Fruit fly (Drosophila melanogaster) whole organism, embryonic: Measurements from ENCODE around the gene Acp65Aa.

ENCODE experiments used
- Aef1 ChIP-seq: fragments of 200-800 bp; sonication (Bioruptor generic); IDR thresholded peaks from 3 replicates; pipeline ENCODE4 v1.3.6; 2022; ENCODE audit warnings: missing biosample characterization, missing genetic modification characterization
- Blimp-1 ChIP-seq: fragments of 200-800 bp; sonication (Bioruptor generic); optimal IDR thresholded peaks from 3 replicates; lab custom pipeline; 2018; ENCODE audit warnings: missing biosample characterization, missing genetic modification characterization, mild to moderate bottlenecking, moderate library complexity, missing genetic modification reagents
- BtbVII ChIP-seq: fragments of 200-800 bp; sonication (Bioruptor generic); optimal IDR thresholded peaks from 3 replicates; lab custom pipeline; 2017; ENCODE audit warnings: missing biosample characterization, mild to moderate bottlenecking, missing genetic modification characterization
- CG10267 ChIP-seq: fragments of 200-800 bp; sonication (Bioruptor generic); optimal IDR thresholded peaks from 2 replicates; lab custom pipeline; 2018; ENCODE audit warnings: missing biosample characterization, mild to moderate bottlenecking, missing genetic modification characterization, moderate library complexity
- CG10274 ChIP-seq: fragments of 200-800 bp; sonication (Bioruptor generic); optimal IDR thresholded peaks from 3 replicates; lab custom pipeline; 2017; ENCODE audit warnings: missing biosample characterization, mild to moderate bottlenecking, missing genetic modification characterization
- CG10431 ChIP-seq: fragments of 200-800 bp; sonication (Bioruptor generic); optimal IDR thresholded peaks from 3 replicates; lab custom pipeline; 2018; ENCODE audit warnings: missing biosample characterization, mild to moderate bottlenecking, missing genetic modification characterization
- CG12391 ChIP-seq: fragments of 200-800 bp; sonication (Bioruptor generic); optimal IDR thresholded peaks from 3 replicates; lab custom pipeline; 2018; ENCODE audit warnings: missing biosample characterization, mild to moderate bottlenecking, missing genetic modification characterization, moderate library complexity
- CG15696 ChIP-seq: fragments of 200-800 bp; sonication (Bioruptor generic); optimal IDR thresholded peaks from 2 replicates; lab custom pipeline; 2019; ENCODE audit warnings: missing biosample characterization, mild to moderate bottlenecking, missing genetic modification characterization, moderate library complexity
- CG17385 ChIP-seq: fragments of 200-800 bp; sonication (Bioruptor generic); optimal IDR thresholded peaks from 3 replicates; lab custom pipeline; 2018; ENCODE audit warnings: missing biosample characterization, mild to moderate bottlenecking, missing genetic modification characterization
- CG18011 ChIP-seq: fragments of 200-800 bp; sonication (Bioruptor generic); optimal IDR thresholded peaks from 2 replicates; lab custom pipeline; 2017; ENCODE audit warnings: missing biosample characterization, missing genetic modification characterization, mild to moderate bottlenecking, moderate library complexity, missing genotype
- CG30431 ChIP-seq: fragments of 200-800 bp; sonication (Bioruptor generic); optimal IDR thresholded peaks from 2 replicates; lab custom pipeline; 2017; ENCODE audit warnings: missing biosample characterization, missing genetic modification characterization
- CG32767 ChIP-seq: fragments of 200-800 bp; sonication (Bioruptor generic); IDR thresholded peaks from 2 replicates; pipeline ENCODE4 v1.3.6; 2022; ENCODE audit warnings: missing biosample characterization, missing genetic modification characterization
- CG33213 ChIP-seq: fragments of 200-800 bp; sonication (Bioruptor generic); optimal IDR thresholded peaks from 3 replicates; lab custom pipeline; 2016; ENCODE audit warnings: missing biosample characterization, missing genetic modification characterization
- CG3407 ChIP-seq: fragments of 200-800 bp; sonication (Bioruptor generic); optimal IDR thresholded peaks from 2 replicates; lab custom pipeline; 2018; ENCODE audit warnings: missing biosample characterization, mild to moderate bottlenecking, missing genetic modification characterization
- CG3726 ChIP-seq: fragments of 200-800 bp; sonication (Bioruptor generic); IDR thresholded peaks from 3 replicates; pipeline ENCODE4, ENCODE4 v1.3.6; 2022; ENCODE audit warnings: missing biosample characterization, missing genetic modification characterization
- CG3838 ChIP-seq: fragments of 200-800 bp; sonication (Bioruptor generic); optimal IDR thresholded peaks from 3 replicates; lab custom pipeline; 2016; ENCODE audit warnings: missing biosample characterization, missing genetic modification characterization
- CG4328 ChIP-seq: fragments of 200-800 bp; sonication (Bioruptor generic); optimal IDR thresholded peaks from 3 replicates; lab custom pipeline; 2017; ENCODE audit warnings: missing biosample characterization, missing genetic modification reagents, missing genetic modification characterization
- CG4404 ChIP-seq: fragments of 200-800 bp; sonication (Bioruptor generic); IDR thresholded peaks from 2 replicates; pipeline ENCODE4 v1.3.6; 2022; ENCODE audit warnings: missing biosample characterization, missing genetic modification characterization
- CG4424 ChIP-seq: fragments of 200-800 bp; sonication (Bioruptor generic); optimal IDR thresholded peaks from 3 replicates; lab custom pipeline; 2016; ENCODE audit warnings: missing biosample characterization, missing genetic modification characterization
- CG5180 ChIP-seq: fragments of 200-800 bp; sonication (Bioruptor generic); optimal IDR thresholded peaks from 3 replicates; lab custom pipeline; 2017; ENCODE audit warnings: missing biosample characterization, missing genetic modification characterization, mild to moderate bottlenecking, moderate library complexity, missing genetic modification reagents
- CG5245 ChIP-seq: fragments of 200-800 bp; sonication (Bioruptor generic); optimal IDR thresholded peaks from 3 replicates; lab custom pipeline; 2016; ENCODE audit warnings: missing biosample characterization, missing genetic modification characterization
- CG6272 ChIP-seq: fragments of 200-800 bp; sonication (Bioruptor generic); IDR thresholded peaks from 2 replicates; pipeline ENCODE4 v1.3.6; 2022; ENCODE audit warnings: missing biosample characterization, missing genetic modification characterization
- CG7556 ChIP-seq: fragments of 200-800 bp; sonication (Bioruptor generic); optimal IDR thresholded peaks from 2 replicates; lab custom pipeline; 2017; ENCODE audit warnings: missing biosample characterization, mild to moderate bottlenecking, missing genetic modification characterization
- CG7839 ChIP-seq: fragments of 200-800 bp; sonication (Bioruptor generic); optimal IDR thresholded peaks from 3 replicates; lab custom pipeline; 2018; ENCODE audit warnings: missing biosample characterization, mild to moderate bottlenecking, missing genetic modification characterization, moderate library complexity
- CG7928 ChIP-seq: fragments of 200-800 bp; sonication (Bioruptor generic); optimal IDR thresholded peaks from 2 replicates; lab custom pipeline; 2017; ENCODE audit warnings: missing biosample characterization, mild to moderate bottlenecking, missing genetic modification characterization
- CG8765 ChIP-seq: fragments of 200-800 bp; sonication (Bioruptor generic); IDR thresholded peaks from 2 replicates; pipeline ENCODE4 v1.3.6; 2022; ENCODE audit warnings: missing biosample characterization, missing genetic modification characterization
- Chrac-16 ChIP-seq: fragments of 200-800 bp; sonication (Bioruptor generic); optimal IDR thresholded peaks from 3 replicates; lab custom pipeline; 2016; ENCODE audit warnings: missing biosample characterization, missing genetic modification characterization
- D ChIP-seq, 2 experiments: fragments of 200-800 bp in 1 of 2; fragments of >200 bp in 1 of 2; sonication (Bioruptor generic) in 1 of 2; optimal IDR thresholded peaks; 2 replicates in 1 of 2; 3 replicates in 1 of 2; lab custom pipeline; 2017; ENCODE audit warnings: mild to moderate bottlenecking in 1 of 2, missing biosample characterization in 1 of 2, missing genetic modification characterization in 1 of 2, missing genetic modification reagents in 1 of 2
- Dip3 ChIP-seq: fragments of 200-800 bp; sonication (Bioruptor generic); optimal IDR thresholded peaks from 3 replicates; lab custom pipeline; 2016; ENCODE audit warnings: missing biosample characterization, missing genetic modification characterization
- HmgZ ChIP-seq: fragments of 200-800 bp; sonication (Bioruptor generic); optimal IDR thresholded peaks from 2 replicates; lab custom pipeline; 2018; ENCODE audit warnings: missing biosample characterization, mild to moderate bottlenecking, missing genetic modification characterization
- Hr3 ChIP-seq: fragments of 200-800 bp; sonication (Bioruptor generic); optimal IDR thresholded peaks from 3 replicates; lab custom pipeline; 2016; ENCODE audit warnings: missing biosample characterization, missing genetic modification characterization
- Hr78 ChIP-seq, 2 experiments: fragments of 200-800 bp in 1 of 2; fragments of >200 bp in 1 of 2; sonication (Bioruptor generic) in 1 of 2; optimal IDR thresholded peaks; 2 replicates each; lab custom pipeline; 2017 to 2019; ENCODE audit warnings: missing biosample characterization in 2 of 2, missing genetic modification characterization in 2 of 2, mild to moderate bottlenecking in 1 of 2, moderate library complexity in 1 of 2
- Optix ChIP-seq: fragments of 200-800 bp; sonication (Bioruptor generic); IDR thresholded peaks from 3 replicates; pipeline ENCODE4 v1.3.6; 2022; ENCODE audit warnings: missing biosample characterization, missing genetic modification characterization
- TFAM ChIP-seq: fragments of 200-800 bp; sonication (Bioruptor generic); optimal IDR thresholded peaks from 2 replicates; lab custom pipeline; 2017; ENCODE audit warnings: missing biosample characterization, missing genetic modification characterization, inconsistent platforms
- ase ChIP-seq: fragments of 200-800 bp; sonication (Bioruptor generic); IDR thresholded peaks from 3 replicates; pipeline ENCODE4 v1.3.6; 2022; ENCODE audit warnings: missing biosample characterization, missing genetic modification characterization
- bowl ChIP-seq: fragments of 200-800 bp; sonication (Bioruptor generic); IDR thresholded peaks from 2 replicates; pipeline ENCODE4 v1.3.6; 2022; ENCODE audit warnings: missing biosample characterization, missing genetic modification characterization
- croc ChIP-seq: fragments of 200-800 bp; sonication (Bioruptor generic); conservative IDR thresholded peaks from 3 replicates; pipeline ENCODE4 v1.3.6; 2022; ENCODE audit warnings: missing biosample characterization, missing genetic modification characterization
- fd102C ChIP-seq: fragments of 200-800 bp; sonication (Bioruptor generic); optimal IDR thresholded peaks from 2 replicates; lab custom pipeline; 2018; ENCODE audit warnings: missing biosample characterization, mild to moderate bottlenecking, missing genetic modification characterization, moderate library complexity
- ftz-f1 ChIP-seq: fragments of 200-800 bp; sonication (Bioruptor generic); optimal IDR thresholded peaks from 2 replicates; lab custom pipeline; 2016; ENCODE audit warnings: missing biosample characterization, missing genetic modification characterization
- jumu ChIP-seq: fragments of 200-800 bp; sonication (Bioruptor generic); optimal IDR thresholded peaks from 3 replicates; lab custom pipeline; 2016; ENCODE audit warnings: missing biosample characterization, missing genetic modification characterization
- lov ChIP-seq, 2 experiments: fragments of 200-800 bp in 1 of 2; fragments of >200 bp in 1 of 2; sonication (Bioruptor generic) in 1 of 2; IDR thresholded peaks in 1 of 2; optimal IDR thresholded peaks in 1 of 2; 2 replicates in 1 of 2; 3 replicates in 1 of 2; pipeline versions ENCODE4 v1.3.6 to Lab custom; 2017 to 2022; ENCODE audit warnings: missing biosample characterization in 1 of 2, missing genetic modification characterization in 1 of 2
- pb ChIP-seq: fragments of 200-800 bp; sonication (Bioruptor generic); optimal IDR thresholded peaks from 3 replicates; lab custom pipeline; 2016; ENCODE audit warnings: missing biosample characterization, missing genetic modification characterization
- peb ChIP-seq: fragments of 200-800 bp; sonication (Bioruptor generic); IDR thresholded peaks from 2 replicates; pipeline ENCODE4 v1.3.6; 2022; ENCODE audit warnings: missing biosample characterization, missing genetic modification characterization
- repo ChIP-seq: fragments of 200-800 bp; sonication (Bioruptor generic); optimal IDR thresholded peaks from 2 replicates; lab custom pipeline; 2016; ENCODE audit warnings: missing biosample characterization, missing genetic modification characterization
- so ChIP-seq: fragments of 200-800 bp; sonication (Bioruptor generic); IDR thresholded peaks from 3 replicates; pipeline ENCODE4 v1.3.6; 2022; ENCODE audit warnings: missing biosample characterization, missing genetic modification characterization
- twi ChIP-seq: fragments of 200-800 bp; optimal IDR thresholded peaks from 2 replicates; lab custom pipeline; 2019; ENCODE audit warnings: missing biosample characterization, mild to moderate bottlenecking, missing genetic modification characterization, moderate library complexity
- z ChIP-seq: fragments of 200-800 bp; sonication (Bioruptor generic); IDR thresholded peaks from 3 replicates; pipeline ENCODE4 v1.3.6; 2022; ENCODE audit warnings: missing biosample characterization, missing genetic modification characterization

The Acp65Aa gene

dm6 chr3L:6124616-6125408 lies 27.7 kb downstream of the Acp65Aa start (continued):
- TF ChIP-seq CG10431 (GFP tag; lab: Kevin White, UChicago) (peak; percentile 54), CG18011 (GFP tag; lab: Kevin White, UChicago) (no peak), CG17385 (peak; percentile 72), ftz-f1 (GFP tag; lab: Kevin White, UChicago) (peak; percentile 12), repo (GFP tag; lab: Kevin White, UChicago) (peak; percentile 64), CG32767 (GFP tag; lab: Robert Waterston, UW) (peak; percentile 70; the same call in 1 of the 2 replicates), fd102C (GFP tag; lab: Kevin White, UChicago) (peak; percentile 82), CG33213 (GFP tag; lab: Kevin White, UChicago) (peak; percentile 82), CG3407 (GFP tag; lab: Kevin White, UChicago) (peak; percentile 68), CG3726 (0 out of 3 replicates have a peak, but pooled peaks have one; percentile 43), CG7556 (GFP tag; lab: Kevin White, UChicago) (peak; percentile 45), D (optimal IDR thresholded peaks at IDR 0.05; lab: Kevin White, UChicago) (no peak), D (GFP tag; optimal IDR thresholded peaks at IDR 0.05; lab: Kevin White, UChicago) (peak; percentile 76), Hr3 (no peak), CG12391 (tag; lab: Kevin White, UChicago) (peak; percentile 56), CG4404 (GFP tag; lab: Robert Waterston, UW) (no peak), peb (GFP tag; lab: Robert Waterston, UW) (peak; percentile 52; the same call in 1 of the 2 replicates), CG7928 (GFP tag; lab: Kevin White, UChicago) (peak; percentile 18), CG4424 (GFP tag; lab: Kevin White, UChicago) (peak; percentile 85), TFAM (GFP tag; lab: Kevin White, UChicago) (peak; percentile 56), CG8765 (GFP tag; lab: Robert Waterston, UW) (no peak), so (GFP tag; lab: Robert Waterston, UW) (peak; percentile 76; the same call in 2 of the 3 replicates), Hr78 (GFP tag; optimal IDR thresholded peaks at IDR 0.05; lab: Kevin White, UChicago) (no peak), Aef1 (0 out of 3 replicates have a peak, but pooled peaks have one; percentile 14), twi (tag; lab: Kevin White, UChicago) (no peak), Blimp-1 (GFP tag; lab: Kevin White, UChicago) (peak; percentile 42), CG3838 (GFP tag; lab: Kevin White, UChicago) (peak; percentile 4), CG6272 (peak; percentile 55), lov (optimal IDR thresholded peaks at IDR 0.05; lab: Kevin White, UChicago) (no peak), lov (GFP tag; IDR thresholded peaks at IDR 0.05; lab: Robert Waterston, UW) (peak; percentile 97), CG15696 (tag; lab: Kevin White, UChicago) (peak; percentile 35), CG10274 (GFP tag; lab: Kevin White, UChicago) (peak; percentile 69), Chrac-16 (GFP tag; lab: Kevin White, UChicago) (no peak), CG4328 (peak; percentile 81), HmgZ (tag; lab: Kevin White, UChicago) (peak; percentile 38), ase (GFP tag; lab: Robert Waterston, UW) (peak; percentile 79), Dip3 (GFP tag; lab: Kevin White, UChicago) (no peak), Optix (no peak), croc (peak; percentile 42; the same call in 1 of the 3 replicates), CG30431 (GFP tag; lab: Kevin White, UChicago) (peak; percentile 56), CG10267 (tag; lab: Kevin White, UChicago) (peak; percentile 70), pb (GFP tag; lab: Kevin White, UChicago) (peak; percentile 84), bowl (peak; percentile 61; the same call in 1 of the 2 replicates), jumu (GFP tag; lab: Kevin White, UChicago) (no peak), z (GFP tag; lab: Robert Waterston, UW) (no peak; the same call in 2 of the 3 replicates), CG7839 (tag; lab: Kevin White, UChicago) (peak; percentile 63), CG5245 (GFP tag; lab: Kevin White, UChicago) (peak; percentile 69), BtbVII (GFP tag; lab: Kevin White, UChicago) (peak; percentile 85), CG5180 (peak; percentile 39)
